Worm (Caenorhabditis elegans) whole organism, L1 larva: Measurements from ENCODE around the gene F59E12.1.
A peak's percentile ranks its signal among the peaks of the same experiment; 100 is the strongest.

Source experiments
- C34B4.2 ChIP-seq: sonication (generic microtip); optimal IDR thresholded peaks from 2 replicates; lab custom pipeline; 2017; ENCODE audit warnings: mild to moderate bottlenecking, missing genetic modification characterization, missing compliant biosample characterization
- Y116A8C.19 ChIP-seq: sonication (generic microtip); optimal IDR thresholded peaks from 2 replicates; lab custom pipeline; 2016; ENCODE audit warnings: missing compliant biosample characterization, missing genetic modification characterization, borderline replicate concordance
- alr-1 ChIP-seq: fragments of 200-800 bp; sonication (Bioruptor generic); optimal IDR thresholded peaks from 2 replicates; lab custom pipeline; 2018; ENCODE audit warnings: borderline replicate concordance, mild to moderate bottlenecking, missing genetic modification characterization, missing compliant biosample characterization
- aly-2 ChIP-seq: fragments of 150-350 bp; optimal IDR thresholded peaks from 2 replicates; lab custom pipeline; 2014; ENCODE audit warnings: missing biosample characterization, missing genetic modification characterization
- blmp-1 ChIP-seq: fragments of 150-350 bp; optimal IDR thresholded peaks from 2 replicates; lab custom pipeline; 2014; ENCODE audit warnings: missing biosample characterization, missing genetic modification characterization
- ceh-82 ChIP-seq, 3 experiments: fragments of 150-350 bp in 1 of 3; sonication (generic microtip) in 2 of 3; optimal IDR thresholded peaks; 2 replicates each; lab custom pipeline; 2014 to 2017; ENCODE audit warnings: missing biosample characterization in 3 of 3, missing genetic modification characterization in 3 of 3
- ceh-88 ChIP-seq: fragments of 200-800 bp; sonication (Bioruptor generic); IDR thresholded peaks from 2 replicates; pipeline ENCODE4 v1.3.6; 2022; ENCODE audit warnings: missing genetic modification characterization, missing compliant biosample characterization
- ces-1 ChIP-seq: fragments of 150-350 bp; optimal IDR thresholded peaks from 2 replicates; lab custom pipeline; 2014; ENCODE audit warnings: missing biosample characterization, missing genetic modification reagents, missing genetic modification characterization
- dpl-1 ChIP-seq, 3 experiments: fragments of 150-350 bp in 2 of 3; sonication (generic microtip) in 1 of 3; optimal IDR thresholded peaks; 2 replicates each; lab custom pipeline; 2014 to 2017; ENCODE audit warnings: missing biosample characterization in 3 of 3, missing genetic modification characterization in 3 of 3, missing genetic modification reagents in 3 of 3
- dsc-1 ChIP-seq: sonication (generic microtip); optimal IDR thresholded peaks from 2 replicates; lab custom pipeline; 2016; ENCODE audit warnings: mild to moderate bottlenecking, missing genetic modification characterization, missing compliant biosample characterization
- egl-27 ChIP-seq, 2 experiments: fragments of 150-350 bp in 1 of 2; sonication (generic microtip); optimal IDR thresholded peaks; 3 replicates each; lab custom pipeline; 2017 to 2018; ENCODE audit warnings: missing biosample characterization in 2 of 2, missing genetic modification characterization in 2 of 2, missing genetic modification reagents in 2 of 2
- elt-2 ChIP-seq: sonication (generic microtip); optimal IDR thresholded peaks from 2 replicates; lab custom pipeline; 2016; ENCODE audit warnings: missing genetic modification characterization, mild to moderate bottlenecking, inconsistent platforms, missing compliant biosample characterization, missing genetic modification reagents
- ets-5 ChIP-seq: fragments of 200-800 bp; sonication (Bioruptor generic); IDR thresholded peaks from 2 replicates; pipeline ENCODE4 v1.3.6; 2022; ENCODE audit warnings: missing genetic modification characterization, missing compliant biosample characterization
- fkh-10 ChIP-seq: sonication (generic microtip); optimal IDR thresholded peaks from 2 replicates; lab custom pipeline; 2017; ENCODE audit warnings: missing biosample characterization, missing genetic modification reagents, missing genetic modification characterization
- fkh-4 ChIP-seq: sonication (generic microtip); optimal IDR thresholded peaks from 2 replicates; lab custom pipeline; 2016; ENCODE audit warnings: missing compliant biosample characterization, missing genetic modification characterization, borderline replicate concordance
- fos-1 ChIP-seq: fragments of 150-350 bp; optimal IDR thresholded peaks from 2 replicates; lab custom pipeline; 2014; ENCODE audit warnings: missing biosample characterization, missing genetic modification characterization
- hlh-4 ChIP-seq: sonication (generic microtip); optimal IDR thresholded peaks from 2 replicates; lab custom pipeline; 2016; ENCODE audit warnings: mild to moderate bottlenecking, missing genetic modification characterization, missing compliant biosample characterization
- isw-1 ChIP-seq: fragments of 200-800 bp; sonication (Bioruptor generic); IDR thresholded peaks from 2 replicates; pipeline ENCODE4 v1.3.6; 2022; ENCODE audit warnings: missing genetic modification characterization, missing compliant biosample characterization
- lin-15B ChIP-seq: fragments of 150-350 bp; sonication (generic microtip); optimal IDR thresholded peaks from 3 replicates; lab custom pipeline; 2014; ENCODE audit warnings: missing biosample characterization, missing genetic modification characterization
- lin-35 ChIP-seq, 2 experiments: fragments of 150-350 bp; optimal IDR thresholded peaks; 2 replicates each; lab custom pipeline; 2014; ENCODE audit warnings: missing biosample characterization in 2 of 2, missing genetic modification characterization in 2 of 2, missing genetic modification reagents in 2 of 2
- lir-3 ChIP-seq: sonication (generic microtip); optimal IDR thresholded peaks from 2 replicates; lab custom pipeline; 2016; ENCODE audit warnings: mild to moderate bottlenecking, missing genetic modification characterization, moderate library complexity, missing compliant biosample characterization; ENCODE audit not compliant: poor library complexity
- lsy-2 ChIP-seq, 2 experiments: fragments of 150-350 bp; optimal IDR thresholded peaks; 2 replicates each; lab custom pipeline; 2014; ENCODE audit warnings: missing biosample characterization in 2 of 2, missing genetic modification characterization in 2 of 2
- mab-9 ChIP-seq: fragments of 200-800 bp; sonication (Bioruptor generic); IDR thresholded peaks from 2 replicates; pipeline ENCODE4 v1.3.6; 2022; ENCODE audit warnings: missing genetic modification reagents, missing genetic modification characterization, missing compliant biosample characterization
- mef-2 ChIP-seq: fragments of 150-350 bp; optimal IDR thresholded peaks from 2 replicates; lab custom pipeline; 2014; ENCODE audit warnings: missing biosample characterization, missing genetic modification characterization
- mep-1 ChIP-seq: fragments of 150-350 bp; optimal IDR thresholded peaks from 2 replicates; lab custom pipeline; 2014; ENCODE audit warnings: missing biosample characterization, missing genetic modification characterization
- nhr-11 ChIP-seq: fragments of 150-350 bp; optimal IDR thresholded peaks from 2 replicates; lab custom pipeline; 2014; ENCODE audit warnings: missing biosample characterization, missing genetic modification characterization
- nhr-12 ChIP-seq: sonication (generic microtip); optimal IDR thresholded peaks from 2 replicates; lab custom pipeline; 2017; ENCODE audit warnings: missing biosample characterization, missing genetic modification characterization
- nhr-47 ChIP-seq: sonication (generic microtip); optimal IDR thresholded peaks from 2 replicates; lab custom pipeline; 2016; ENCODE audit warnings: mild to moderate bottlenecking, missing genetic modification characterization, moderate library complexity, missing compliant biosample characterization
- nhr-71 ChIP-seq: sonication (generic microtip); optimal IDR thresholded peaks from 2 replicates; lab custom pipeline; 2016; ENCODE audit warnings: mild to moderate bottlenecking, missing genetic modification characterization, moderate library complexity, missing compliant biosample characterization
- nhr-85 ChIP-seq: sonication (generic microtip); peaks from one replicate; lab custom pipeline; 2016; ENCODE audit warnings: missing genetic modification characterization, inconsistent platforms, missing compliant biosample characterization
- nhr-90 ChIP-seq: sonication (generic microtip); optimal IDR thresholded peaks from 2 replicates; lab custom pipeline; 2016; ENCODE audit warnings: mild to moderate bottlenecking, missing genetic modification characterization, missing compliant biosample characterization; ENCODE audit not compliant: poor library complexity
- pag-3 ChIP-seq: sonication (generic microtip); optimal IDR thresholded peaks from 2 replicates; lab custom pipeline; 2017; ENCODE audit warnings: missing genetic modification characterization, mild to moderate bottlenecking, missing compliant biosample characterization, antibody characterized with exemption, borderline replicate concordance; ENCODE audit not compliant: insufficient read depth
- pqm-1 ChIP-seq: sonication (generic microtip); optimal IDR thresholded peaks from 3 replicates; lab custom pipeline; 2017; ENCODE audit warnings: missing biosample characterization, missing genetic modification characterization
- rnt-1 ChIP-seq: sonication (generic microtip); optimal IDR thresholded peaks from 2 replicates; lab custom pipeline; 2016; ENCODE audit warnings: mild to moderate bottlenecking, missing genetic modification characterization, moderate library complexity, missing compliant biosample characterization
- skn-1 ChIP-seq: fragments of 150-350 bp; optimal IDR thresholded peaks from 2 replicates; lab custom pipeline; 2014; ENCODE audit warnings: missing biosample characterization, missing genetic modification characterization
- snu-23 ChIP-seq: sonication (generic microtip); optimal IDR thresholded peaks from 2 replicates; lab custom pipeline; 2016; ENCODE audit warnings: missing genetic modification characterization, missing compliant biosample characterization
- sox-4 ChIP-seq: sonication (generic microtip); optimal IDR thresholded peaks from 2 replicates; lab custom pipeline; 2016; ENCODE audit warnings: missing genetic modification characterization, missing compliant biosample characterization
- sup-37 ChIP-seq: fragments of 200-800 bp; sonication (Bioruptor generic); optimal IDR thresholded peaks from 2 replicates; lab custom pipeline; 2018; ENCODE audit warnings: mild to moderate bottlenecking, missing genetic modification characterization, missing compliant biosample characterization
- swsn-7 ChIP-seq: sonication (generic microtip); optimal IDR thresholded peaks from 2 replicates; lab custom pipeline; 2016; ENCODE audit warnings: missing genetic modification characterization, missing compliant biosample characterization
- tbx-2 ChIP-seq: sonication (generic microtip); optimal IDR thresholded peaks from 2 replicates; lab custom pipeline; 2016; ENCODE audit warnings: missing genetic modification characterization, missing compliant biosample characterization
- tlp-1 ChIP-seq: fragments of 150-350 bp; optimal IDR thresholded peaks from 2 replicates; lab custom pipeline; 2014; ENCODE audit warnings: missing biosample characterization, missing genetic modification characterization
- unc-130 ChIP-seq: fragments of 150-350 bp; optimal IDR thresholded peaks from 2 replicates; lab custom pipeline; 2017; ENCODE audit warnings: missing biosample characterization, missing genetic modification characterization, inconsistent platforms
- unc-30 ChIP-seq: sonication (generic microtip); optimal IDR thresholded peaks from 2 replicates; lab custom pipeline; 2017; ENCODE audit warnings: missing biosample characterization, missing genetic modification characterization
- unc-86 ChIP-seq: sonication (generic microtip); optimal IDR thresholded peaks from 2 replicates; lab custom pipeline; 2016; ENCODE audit warnings: missing genetic modification characterization, missing compliant biosample characterization
- vab-15 ChIP-seq: sonication (generic microtip); optimal IDR thresholded peaks from 2 replicates; lab custom pipeline; 2017; ENCODE audit warnings: missing genotype, mild to moderate bottlenecking, missing genetic modification characterization, missing compliant biosample characterization
- xbp-1 ChIP-seq: sonication (generic microtip); optimal IDR thresholded peaks from 2 replicates; lab custom pipeline; 2016; ENCODE audit warnings: missing genetic modification characterization, missing compliant biosample characterization
- zag-1 ChIP-seq: fragments of 150-350 bp; optimal IDR thresholded peaks from 2 replicates; lab custom pipeline; 2014; ENCODE audit warnings: missing biosample characterization, missing genetic modification characterization
- ztf-11 ChIP-seq, 2 experiments: sonication (generic microtip); optimal IDR thresholded peaks; 2 replicates each; lab custom pipeline; 2016 to 2017; ENCODE audit warnings: missing genetic modification characterization in 2 of 2, missing biosample characterization in 1 of 2, missing compliant biosample characterization in 1 of 2

The F59E12.1 gene

ce11 chrII:5696218-5696617, 41.9 kb downstream of the F59E12.1 start:
- TF ChIP-seq isw-1 (GFP tag; lab: Robert Waterston, UW) (no peak), lir-3 (tag; lab: Kevin White, UChicago) (no peak), elt-2 (tag; lab: Kevin White, UChicago) (no peak), mab-9 (GFP tag; lab: Robert Waterston, UW) (no peak), ceh-88 (no peak), lsy-2 (tag; optimal IDR thresholded peaks at IDR 0.05; lab: Kevin White, UChicago) (no peak), unc-130 (tag; lab: Kevin White, UChicago) (no peak), dpl-1 (GFP tag; optimal IDR thresholded peaks at IDR 0.05; lab: Kevin White, UChicago) (no peak), C34B4.2 (no peak), lin-35 (GFP tag; optimal IDR thresholded peaks at IDR 0.05; lab: Kevin White, UChicago) (no peak), Y116A8C.19 (no peak)

ce11 chrII:5697338-5697737, 43.0 kb downstream of the F59E12.1 start:
- TF ChIP-seq mep-1 (tag; lab: Kevin White, UChicago) (no peak), unc-86 (tag; lab: Kevin White, UChicago) (no peak), ceh-88 (no peak), dpl-1 (GFP tag; optimal IDR thresholded peaks at IDR 0.05; lab: Kevin White, UChicago) (no peak), isw-1 (GFP tag; lab: Robert Waterston, UW) (no peak)

- TF ChIP-seq aly-2 (tag; lab: Kevin White, UChicago) (no peak), ets-5 (GFP tag; lab: Robert Waterston, UW) (no peak), ztf-11 (tag; optimal IDR thresholded peaks at IDR 0.05; lab: Kevin White, UChicago) (no peak), sup-37 (GFP tag; lab: Kevin White, UChicago) (no peak), nhr-85 (tag; lab: Kevin White, UChicago) (peak; percentile 56), fos-1 (tag; lab: Kevin White, UChicago) (no peak), mab-9 (GFP tag; lab: Robert Waterston, UW) (no peak), vab-15 (tag; lab: Kevin White, UChicago) (peak; percentile 46), nhr-12 (tag; lab: Kevin White, UChicago) (no peak), tbx-2 (peak; percentile 57), unc-30 (tag; lab: Kevin White, UChicago) (no peak), snu-23 (GFP tag; lab: Kevin White, UChicago) (peak; percentile 77), nhr-90 (tag; lab: Kevin White, UChicago) (no peak), egl-27 (tag; optimal IDR thresholded peaks at IDR 0.05; lab: Kevin White, UChicago) (no peak), pqm-1 (tag; lab: Kevin White, UChicago) (no peak), ceh-88 (no peak), nhr-71 (tag; lab: Kevin White, UChicago) (peak; percentile 88), mep-1 (tag; lab: Kevin White, UChicago) (peak; percentile 52), sox-4 (tag; lab: Kevin White, UChicago) (no peak), Y116A8C.19 (no peak), dpl-1 (GFP tag; optimal IDR thresholded peaks at IDR 0.05; lab: Kevin White, UChicago) (peak in 2 of 3 experiments; percentile 23 to 44), mef-2 (tag; lab: Kevin White, UChicago) (no peak), unc-130 (tag; lab: Kevin White, UChicago) (peak; percentile 81), ceh-82 (tag; optimal IDR thresholded peaks at IDR 0.05; lab: Kevin White, UChicago) (no peak), lin-15B (no peak), ces-1 (GFP tag; lab: Kevin White, UChicago) (no peak), rnt-1 (tag; lab: Kevin White, UChicago) (peak; percentile 57), nhr-11 (tag; lab: Kevin White, UChicago) (peak; percentile 36), swsn-7 (tag; lab: Kevin White, UChicago) (peak; percentile 25), pag-3 (tag; lab: Kevin White, UChicago) (peak; percentile 81), alr-1 (tag; lab: Kevin White, UChicago) (no peak), fkh-10 (no peak), fkh-4 (no peak), skn-1 (tag; lab: Kevin White, UChicago) (peak; percentile 4), nhr-47 (peak; percentile 33), xbp-1 (tag; lab: Kevin White, UChicago) (no peak), blmp-1 (tag; lab: Kevin White, UChicago) (peak; percentile 38), zag-1 (tag; lab: Kevin White, UChicago) (no peak), tlp-1 (tag; lab: Kevin White, UChicago) (no peak), dsc-1 (tag; lab: Kevin White, UChicago) (no peak), hlh-4 (tag; lab: Kevin White, UChicago) (no peak), lsy-2 (tag; optimal IDR thresholded peaks at IDR 0.05; lab: Kevin White, UChicago) (peak; percentile 44 to 55)
These were observed 43.9 kb downstream of the F59E12.1 start for ce11 chrII:5698254-5698653.
